Worm (Caenorhabditis elegans) whole organism, L2 larva: Measurements from ENCODE around the gene C04H4.1.

Experiments used
- F13H6.1 ChIP-seq: sonication (generic microtip); optimal IDR thresholded peaks from 2 replicates; lab custom pipeline; 2016; ENCODE audit warnings: missing genetic modification characterization, missing compliant biosample characterization
- Y55F3AM.14 ChIP-seq: fragments of 200-800 bp; sonication (Bioruptor generic); optimal IDR thresholded peaks from 2 replicates; lab custom pipeline; 2018; ENCODE audit warnings: mild to moderate bottlenecking, missing genetic modification characterization, missing compliant biosample characterization
- elt-3 ChIP-seq: sonication (generic microtip); optimal IDR thresholded peaks from 2 replicates; lab custom pipeline; 2017; ENCODE audit warnings: missing biosample characterization, missing genetic modification characterization
- lin-39 ChIP-seq: fragments of 150-350 bp; optimal IDR thresholded peaks from 2 replicates; lab custom pipeline; 2014; ENCODE audit warnings: missing biosample characterization, missing genetic modification reagents, missing genetic modification characterization
- nhr-237 ChIP-seq: fragments of 150-350 bp; optimal IDR thresholded peaks from 2 replicates; lab custom pipeline; 2014; ENCODE audit warnings: missing biosample characterization, missing genetic modification characterization
- nhr-25 ChIP-seq: fragments of 150-350 bp; sonication (generic microtip); optimal IDR thresholded peaks from 3 replicates; lab custom pipeline; 2014; ENCODE audit warnings: missing biosample characterization, missing genetic modification characterization
- unc-62 ChIP-seq: fragments of 150-350 bp; optimal IDR thresholded peaks from 2 replicates; lab custom pipeline; 2014; ENCODE audit warnings: missing biosample characterization, missing genetic modification reagents, missing genetic modification characterization
- zag-1 ChIP-seq: fragments of 150-350 bp; optimal IDR thresholded peaks from 2 replicates; lab custom pipeline; 2014; ENCODE audit warnings: missing biosample characterization, missing genetic modification characterization

ce11 chrII:7938078-7938477 lies 20.6 kb upstream of the C04H4.1 start, which contains the start of gene ZK669.2:
- TF ChIP-seq unc-62 (no peak), nhr-25 (tag; lab: Kevin White, UChicago) (no peak), Y55F3AM.14 (GFP tag; lab: Kevin White, UChicago) (no peak), F13H6.1 (no peak), zag-1 (tag; lab: Kevin White, UChicago) (no peak), nhr-237 (tag; lab: Kevin White, UChicago) (no peak), lin-39 (no peak), elt-3 (tag; lab: Kevin White, UChicago) (no peak)
